Fruit fly (Drosophila melanogaster) whole organism, prepupa: ENCODE data around the gene CG31777.

Experiments
- CG6163 ChIP-seq: fragments of 200-800 bp; sonication (Bioruptor generic); IDR thresholded peaks from 3 replicates; pipeline ENCODE4 v1.3.6; 2022; ENCODE audit warnings: missing biosample characterization, missing genetic modification characterization
- Eip75B ChIP-seq: fragments of 200-800 bp; sonication (Bioruptor generic); optimal IDR thresholded peaks from 3 replicates; lab custom pipeline; 2016; ENCODE audit warnings: missing biosample characterization, missing genetic modification characterization
- Hr39 ChIP-seq: fragments of 200-800 bp; sonication (Bioruptor generic); optimal IDR thresholded peaks from 2 replicates; lab custom pipeline; 2016; ENCODE audit warnings: missing biosample characterization, missing genetic modification characterization
- Lpt ChIP-seq: fragments of 200-800 bp; sonication (Bioruptor generic); optimal IDR thresholded peaks from 3 replicates; lab custom pipeline; 2016; ENCODE audit warnings: missing biosample characterization, missing genetic modification characterization
- OdsH ChIP-seq: fragments of 200-800 bp; sonication (Bioruptor generic); optimal IDR thresholded peaks from 3 replicates; lab custom pipeline; 2016; ENCODE audit warnings: missing biosample characterization, missing genetic modification characterization
- achi ChIP-seq: fragments of 200-800 bp; sonication (Bioruptor generic); optimal IDR thresholded peaks from 3 replicates; lab custom pipeline; 2016; ENCODE audit warnings: missing biosample characterization, missing genetic modification characterization
- fd59A ChIP-seq: fragments of 200-800 bp; sonication (Bioruptor generic); optimal IDR thresholded peaks from 2 replicates; lab custom pipeline; 2017; ENCODE audit warnings: missing biosample characterization, mild to moderate bottlenecking, missing genetic modification characterization, missing genetic modification reagents

dm6 chr2L:3748691-3749090 lies 41.8 kb upstream of the CG31777 start:
- TF ChIP-seq Lpt (no peak), fd59A (GFP tag; lab: Kevin White, UChicago) (no peak), Eip75B (GFP tag; lab: Kevin White, UChicago) (no peak), Hr39 (GFP tag; lab: Kevin White, UChicago) (no peak), CG6163 (0 out of 3 replicates have a peak, but pooled peaks have one; percentile 50), OdsH (GFP tag; lab: Kevin White, UChicago) (peak; percentile 5), achi (GFP tag; lab: Kevin White, UChicago) (peak; percentile 55)
